Fruit fly (Drosophila melanogaster) whole organism, embryonic: ENCODE data around the gene Vha14-2.

Experiments
- Ada2b ChIP-seq: fragments of 200-800 bp; sonication (Bioruptor generic); IDR thresholded peaks from 2 replicates; pipeline ENCODE4 v1.3.6; 2022; ENCODE audit warnings: missing biosample characterization, missing genetic modification characterization
- Atf6 ChIP-seq: fragments of 200-800 bp; sonication (Bioruptor generic); IDR thresholded peaks from 2 replicates; pipeline ENCODE4 v1.3.6; 2022; ENCODE audit warnings: missing biosample characterization, missing genetic modification characterization
- Awh ChIP-seq: fragments of 200-800 bp; sonication (Bioruptor generic); IDR thresholded peaks from 2 replicates; pipeline ENCODE4, ENCODE4 v1.3.6; 2022; ENCODE audit warnings: missing biosample characterization, missing genetic modification characterization
- Bgb ChIP-seq: fragments of 200-800 bp; sonication (Bioruptor generic); IDR thresholded peaks from 2 replicates; pipeline ENCODE4 v1.3.6; 2022; ENCODE audit warnings: missing biosample characterization, missing genetic modification characterization; ENCODE audit not compliant: partially characterized antibody
- Blimp-1 ChIP-seq: fragments of 200-800 bp; sonication (Bioruptor generic); optimal IDR thresholded peaks from 3 replicates; lab custom pipeline; 2018; ENCODE audit warnings: missing biosample characterization, missing genetic modification characterization, mild to moderate bottlenecking, moderate library complexity, missing genetic modification reagents
- CG11085 ChIP-seq: fragments of 200-800 bp; sonication (Bioruptor generic); IDR thresholded peaks from 2 replicates; pipeline ENCODE4 v1.3.6; 2022; ENCODE audit warnings: missing biosample characterization, missing genetic modification characterization
- CG11456 ChIP-seq: fragments of 200-800 bp; sonication (Bioruptor generic); IDR thresholded peaks from 3 replicates; pipeline ENCODE4 v1.3.6; 2022; ENCODE audit warnings: missing biosample characterization, missing genetic modification characterization
- CG12155 ChIP-seq: fragments of 200-800 bp; sonication (Bioruptor generic); optimal IDR thresholded peaks from 3 replicates; lab custom pipeline; 2016; ENCODE audit warnings: missing biosample characterization, missing genetic modification characterization
- CG12219 ChIP-seq: fragments of 200-800 bp; sonication (Bioruptor generic); optimal IDR thresholded peaks from 3 replicates; lab custom pipeline; 2018; ENCODE audit warnings: missing biosample characterization, mild to moderate bottlenecking, missing genetic modification characterization
- CG1233 ChIP-seq: fragments of 200-800 bp; sonication (Bioruptor generic); optimal IDR thresholded peaks from 4 replicates; lab custom pipeline; 2018; ENCODE audit warnings: missing biosample characterization, mild to moderate bottlenecking, missing genetic modification characterization
- CG13424 ChIP-seq: fragments of 200-800 bp; sonication (Bioruptor generic); optimal IDR thresholded peaks from 2 replicates; lab custom pipeline; 2019; ENCODE audit warnings: missing biosample characterization, mild to moderate bottlenecking, missing genetic modification characterization, moderate library complexity
- CG13624 ChIP-seq: fragments of 200-800 bp; sonication (Bioruptor generic); optimal IDR thresholded peaks from 2 replicates; lab custom pipeline; 2016; ENCODE audit warnings: missing biosample characterization, missing genetic modification characterization
- CG16779 ChIP-seq: fragments of 200-800 bp; sonication (Bioruptor generic); IDR thresholded peaks from 2 replicates; pipeline ENCODE4 v1.3.6; 2022; ENCODE audit warnings: missing biosample characterization, missing genetic modification characterization
- CG17612 ChIP-seq: fragments of 200-800 bp; sonication (Bioruptor generic); IDR thresholded peaks from 2 replicates; pipeline ENCODE4 v1.3.6; 2022; ENCODE audit warnings: missing biosample characterization, missing genetic modification characterization
- CG42726 ChIP-seq: fragments of 200-800 bp; sonication (Bioruptor generic); IDR thresholded peaks from 2 replicates; pipeline ENCODE4 v1.3.6; 2022; ENCODE audit warnings: missing biosample characterization, missing genetic modification characterization; ENCODE audit not compliant: partially characterized antibody
- CG7372 ChIP-seq: fragments of 200-800 bp; sonication (Bioruptor generic); IDR thresholded peaks from 2 replicates; pipeline ENCODE4 v1.3.6; 2022; ENCODE audit warnings: missing biosample characterization, missing genetic modification characterization
- CG7839 ChIP-seq: fragments of 200-800 bp; sonication (Bioruptor generic); optimal IDR thresholded peaks from 3 replicates; lab custom pipeline; 2018; ENCODE audit warnings: missing biosample characterization, mild to moderate bottlenecking, missing genetic modification characterization, moderate library complexity
- CG7928 ChIP-seq: fragments of 200-800 bp; sonication (Bioruptor generic); optimal IDR thresholded peaks from 2 replicates; lab custom pipeline; 2017; ENCODE audit warnings: missing biosample characterization, mild to moderate bottlenecking, missing genetic modification characterization
- CG7963 ChIP-seq: fragments of 200-800 bp; sonication (Bioruptor generic); IDR thresholded peaks from 3 replicates; pipeline ENCODE4 v1.3.6; 2022; ENCODE audit warnings: missing biosample characterization, missing genetic modification characterization; ENCODE audit not compliant: partially characterized antibody
- CG8281 ChIP-seq: fragments of 200-800 bp; sonication (Bioruptor generic); optimal IDR thresholded peaks from 2 replicates; lab custom pipeline; 2018; ENCODE audit warnings: missing biosample characterization, mild to moderate bottlenecking, missing genetic modification characterization, moderate library complexity
- CG9797 ChIP-seq: fragments of 200-800 bp; sonication (Bioruptor generic); optimal IDR thresholded peaks from 3 replicates; lab custom pipeline; 2018; ENCODE audit warnings: missing biosample characterization, mild to moderate bottlenecking, missing genetic modification characterization
- CHES-1-like ChIP-seq: fragments of 200-800 bp; sonication (Bioruptor generic); optimal IDR thresholded peaks from 2 replicates; lab custom pipeline; 2016; ENCODE audit warnings: missing biosample characterization, missing genetic modification characterization
- Chrac-16 ChIP-seq: fragments of 200-800 bp; sonication (Bioruptor generic); optimal IDR thresholded peaks from 3 replicates; lab custom pipeline; 2016; ENCODE audit warnings: missing biosample characterization, missing genetic modification characterization
- Dad ChIP-seq: fragments of 200-800 bp; sonication (Bioruptor generic); optimal IDR thresholded peaks from 3 replicates; lab custom pipeline; 2016; ENCODE audit warnings: missing biosample characterization, missing genetic modification characterization
- E2f1 ChIP-seq: fragments of 200-800 bp; sonication (Bioruptor generic); IDR thresholded peaks from 2 replicates; pipeline ENCODE4 v1.3.6; 2022; ENCODE audit warnings: missing biosample characterization, missing genetic modification characterization
- HLH4C ChIP-seq: fragments of 200-800 bp; sonication (Bioruptor generic); IDR thresholded peaks from 3 replicates; pipeline ENCODE4 v1.3.6; 2022; ENCODE audit warnings: missing biosample characterization, missing genetic modification characterization; ENCODE audit not compliant: partially characterized antibody
- Lhr ChIP-seq: fragments of 200-800 bp; sonication (Bioruptor generic); optimal IDR thresholded peaks from 3 replicates; lab custom pipeline; 2017; ENCODE audit warnings: mild to moderate bottlenecking, missing biosample characterization, missing genetic modification reagents, missing genetic modification characterization
- Nf-YA ChIP-seq: fragments of 200-800 bp; sonication (Bioruptor generic); IDR thresholded peaks from 2 replicates; pipeline ENCODE4 v1.3.6; 2022; ENCODE audit warnings: missing biosample characterization, missing genetic modification characterization
- Rfx ChIP-seq: fragments of 200-800 bp; sonication (Bioruptor generic); IDR thresholded peaks from 2 replicates; pipeline ENCODE4 v1.3.6; 2022; ENCODE audit warnings: missing biosample characterization, missing genetic modification characterization
- ash1 ChIP-seq: fragments of 200-800 bp; sonication (Bioruptor generic); optimal IDR thresholded peaks from 2 replicates; lab custom pipeline; 2018; ENCODE audit warnings: missing biosample characterization, mild to moderate bottlenecking, missing genetic modification characterization
- chm ChIP-seq: fragments of 200-800 bp; sonication (Bioruptor generic); IDR thresholded peaks from 2 replicates; pipeline ENCODE4 v1.3.6; 2022; ENCODE audit warnings: missing biosample characterization, missing genetic modification characterization
- crc ChIP-seq: fragments of 200-800 bp; sonication (Bioruptor generic); optimal IDR thresholded peaks from 2 replicates; lab custom pipeline; 2016; ENCODE audit warnings: missing biosample characterization, missing genetic modification characterization
- fd102C ChIP-seq: fragments of 200-800 bp; sonication (Bioruptor generic); optimal IDR thresholded peaks from 2 replicates; lab custom pipeline; 2018; ENCODE audit warnings: missing biosample characterization, mild to moderate bottlenecking, missing genetic modification characterization, moderate library complexity
- gcm2 ChIP-seq: fragments of 200-800 bp; sonication (Bioruptor generic); optimal IDR thresholded peaks from 2 replicates; lab custom pipeline; 2016; ENCODE audit warnings: missing biosample characterization, missing genetic modification characterization
- hb ChIP-seq: fragments of 200-800 bp; sonication (Bioruptor generic); IDR thresholded peaks from 3 replicates; pipeline ENCODE4 v1.3.6; 2022; ENCODE audit warnings: missing biosample characterization, missing genetic modification characterization; ENCODE audit not compliant: partially characterized antibody
- jing ChIP-seq: fragments of 200-800 bp; sonication (Bioruptor generic); optimal IDR thresholded peaks from 2 replicates; lab custom pipeline; 2018; ENCODE audit warnings: missing biosample characterization, mild to moderate bottlenecking, missing genetic modification characterization
- kah ChIP-seq: fragments of 200-800 bp; sonication (Bioruptor generic); optimal IDR thresholded peaks from 2 replicates; lab custom pipeline; 2018; ENCODE audit warnings: missing biosample characterization, mild to moderate bottlenecking, missing genetic modification characterization
- pita ChIP-seq: fragments of 200-800 bp; sonication (Bioruptor generic); optimal IDR thresholded peaks from 2 replicates; lab custom pipeline; 2017; ENCODE audit warnings: missing biosample characterization, mild to moderate bottlenecking, missing genetic modification characterization
- ranshi ChIP-seq: fragments of 200-800 bp; sonication (Bioruptor generic); IDR thresholded peaks from 2 replicates; pipeline ENCODE4 v1.3.6; 2022; ENCODE audit warnings: missing biosample characterization, missing genetic modification characterization
- salm ChIP-seq: fragments of 200-800 bp; sonication (Bioruptor generic); optimal IDR thresholded peaks from 2 replicates; lab custom pipeline; 2018; ENCODE audit warnings: missing biosample characterization, mild to moderate bottlenecking, missing genetic modification characterization
- sens ChIP-seq: fragments of 200-800 bp; sonication (Bioruptor generic); peaks from one replicate; lab custom pipeline; 2016; ENCODE audit warnings: missing biosample characterization, missing genetic modification characterization
- sr ChIP-seq: fragments of 200-800 bp; sonication (Bioruptor generic); IDR thresholded peaks from 3 replicates; pipeline ENCODE4 v1.3.6; 2022; ENCODE audit warnings: missing biosample characterization, missing genetic modification characterization
- vvl ChIP-seq: fragments of 200-800 bp; sonication (Bioruptor generic); IDR thresholded peaks from 2 replicates; pipeline ENCODE4 v1.3.6; 2022; ENCODE audit warnings: missing biosample characterization, missing genetic modification characterization
- zen2 ChIP-seq: fragments of 200-800 bp; sonication (Bioruptor generic); IDR thresholded peaks from 3 replicates; pipeline ENCODE4 v1.3.6; 2022; ENCODE audit warnings: missing biosample characterization, missing genetic modification characterization; ENCODE audit not compliant: partially characterized antibody

Vha14-2 gene

dm6 chr3R:6149593-6149992 lies 27.2 kb downstream of the Vha14-2 start (continued):
- no peak for TF ChIP-seq CG16779 (GFP tag; lab: Robert Waterston, UW)
- TF ChIP-seq fd102C (GFP tag; lab: Kevin White, UChicago) = no peak
- TF ChIP-seq Nf-YA (GFP tag; lab: Robert Waterston, UW) = no peak
- no peak for TF ChIP-seq Atf6 (GFP tag; lab: Robert Waterston, UW)
- no peak for TF ChIP-seq gcm2 (GFP tag; lab: Kevin White, UChicago)
- TF ChIP-seq CG17612 (GFP tag; lab: Robert Waterston, UW) = 0 out of 2 replicates have a peak, but pooled peaks have one; percentile 30
- no peak for TF ChIP-seq CG12219 (GFP tag; lab: Kevin White, UChicago)
- TF ChIP-seq sens (GFP tag; lab: Kevin White, UChicago) = peak; percentile 14
- no peak for TF ChIP-seq CG9797 (GFP tag; lab: Kevin White, UChicago)
- TF ChIP-seq Lhr (GFP tag; lab: Kevin White, UChicago) = peak; percentile 6
- peak; percentile 45; the same call in 1 of the 2 replicates for TF ChIP-seq CG42726 (GFP tag; lab: Robert Waterston, UW)
- TF ChIP-seq CG13424 (tag; lab: Kevin White, UChicago) = no peak
- TF ChIP-seq ranshi (GFP tag; lab: Robert Waterston, UW) = no peak
- no peak for TF ChIP-seq CG7839 (tag; lab: Kevin White, UChicago)
- TF ChIP-seq zen2 = peak; percentile 24; the same call in 1 of the 3 replicates
- TF ChIP-seq CG7372 (GFP tag; lab: Robert Waterston, UW) = no peak
- no peak for TF ChIP-seq kah
- no peak for TF ChIP-seq ash1 (GFP tag; lab: Kevin White, UChicago)
- no peak for TF ChIP-seq Dad
- no peak for TF ChIP-seq CG12155 (GFP tag; lab: Kevin White, UChicago)
- TF ChIP-seq E2f1 = no peak
- TF ChIP-seq Rfx (GFP tag; lab: Robert Waterston, UW) = peak; percentile 23; the same call in 1 of the 2 replicates
- TF ChIP-seq chm (GFP tag; lab: Robert Waterston, UW) = no peak
- no peak for TF ChIP-seq Blimp-1 (GFP tag; lab: Kevin White, UChicago)
- no peak for TF ChIP-seq sr (GFP tag; lab: Robert Waterston, UW)
- TF ChIP-seq CG1233 = no peak
- no peak for TF ChIP-seq CG11085 (GFP tag; lab: Robert Waterston, UW)
- TF ChIP-seq Chrac-16 (GFP tag; lab: Kevin White, UChicago) = no peak
- TF ChIP-seq CG13624 = no peak
- no peak for TF ChIP-seq hb (GFP tag; lab: Robert Waterston, UW)
- 0 out of 2 replicates have a peak, but pooled peaks have one; percentile 38 for TF ChIP-seq vvl (GFP tag; lab: Robert Waterston, UW)
- no peak for TF ChIP-seq CG11456 (GFP tag; lab: Robert Waterston, UW)
- TF ChIP-seq CHES-1-like (GFP tag; lab: Kevin White, UChicago) = no peak
- no peak for TF ChIP-seq jing (GFP tag; lab: Kevin White, UChicago)
- TF ChIP-seq Ada2b (GFP tag; lab: Robert Waterston, UW) = no peak
- TF ChIP-seq Bgb (GFP tag; lab: Robert Waterston, UW) = peak; percentile 23; the same call in 1 of the 2 replicates
- TF ChIP-seq CG7928 = peak; percentile 69
- no peak for TF ChIP-seq crc (GFP tag; lab: Kevin White, UChicago)
- TF ChIP-seq salm (tag; lab: Kevin White, UChicago) = no peak
- TF ChIP-seq CG7963 (GFP tag; lab: Robert Waterston, UW) = no peak
- no peak for TF ChIP-seq pita (GFP tag; lab: Kevin White, UChicago)

dm6 chr3R:6153574-6153973 lies 31.2 kb downstream of the Vha14-2 start:
- no peak for TF ChIP-seq HLH4C (GFP tag; lab: Robert Waterston, UW)
- TF ChIP-seq Awh (GFP tag; lab: Robert Waterston, UW) = no peak; the same call in 1 of the 2 replicates
- TF ChIP-seq Blimp-1 (GFP tag; lab: Kevin White, UChicago) = peak; percentile 91
- peak; percentile 89 for TF ChIP-seq CG8281 (tag; lab: Kevin White, UChicago)
- TF ChIP-seq, all 482 proteins: peak for 2
